Fruit fly (Drosophila melanogaster) ovary, adult (tissue): ENCODE results near the gene Rrp1.
A peak's percentile ranks its signal among the peaks of the same experiment; 100 is the strongest.

Experiments
- CG17801 ChIP-seq: fragments of 200-800 bp; optimal IDR thresholded peaks from 2 replicates; lab custom pipeline; 2019; ENCODE audit warnings: missing biosample characterization, mild to moderate bottlenecking, missing genetic modification characterization, moderate library complexity; ENCODE audit not compliant: partially characterized antibody

Gene Rrp1

DNA sequence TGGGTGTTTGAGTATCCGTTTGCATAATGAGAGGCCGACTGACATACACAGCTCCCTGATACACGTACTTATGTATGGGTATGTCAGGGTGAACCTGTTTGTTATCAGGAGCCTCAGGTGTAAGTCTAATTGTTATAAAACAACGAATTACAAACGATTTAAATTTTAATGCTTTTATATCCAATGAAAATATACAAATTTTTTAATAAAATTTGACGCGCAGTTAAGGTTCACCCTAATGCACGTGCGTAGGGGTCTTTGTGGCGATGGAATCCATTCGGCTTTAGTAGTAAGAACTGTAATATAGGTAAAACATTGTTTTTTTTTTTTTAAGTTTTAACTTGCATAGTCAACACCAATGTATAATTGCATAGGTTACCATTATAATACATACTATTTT, 27.8 kb downstream of the Rrp1 start:
- no peak for TF ChIP-seq CG17801 (GFP tag; lab: Kevin White, UChicago)

dm6 chr2L:2942639-2943038, 29.7 kb downstream of the Rrp1 start:
- TF ChIP-seq CG17801 (GFP tag; lab: Kevin White, UChicago), result no peak

DNA sequence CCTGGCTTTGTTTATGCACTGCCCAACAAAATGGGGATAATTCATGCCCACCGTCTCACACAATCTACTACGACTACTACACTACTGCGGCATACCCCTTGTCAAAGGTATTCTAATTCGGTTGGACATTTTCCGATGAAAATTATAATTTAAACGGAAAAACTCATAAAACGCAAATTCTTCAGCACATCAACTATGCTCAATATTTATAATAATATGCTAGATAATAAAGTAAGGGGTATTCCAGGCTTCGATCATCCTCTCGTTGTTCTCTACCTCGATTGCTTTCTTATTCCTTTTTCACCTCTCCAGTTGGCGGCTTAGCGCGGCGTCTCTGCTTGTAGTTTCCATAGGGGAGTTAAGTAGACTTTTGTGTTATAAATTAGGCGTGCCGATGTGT, 31.0 kb downstream of the Rrp1 start:
- TF ChIP-seq CG17801 (GFP tag; lab: Kevin White, UChicago), result no peak

DNA sequence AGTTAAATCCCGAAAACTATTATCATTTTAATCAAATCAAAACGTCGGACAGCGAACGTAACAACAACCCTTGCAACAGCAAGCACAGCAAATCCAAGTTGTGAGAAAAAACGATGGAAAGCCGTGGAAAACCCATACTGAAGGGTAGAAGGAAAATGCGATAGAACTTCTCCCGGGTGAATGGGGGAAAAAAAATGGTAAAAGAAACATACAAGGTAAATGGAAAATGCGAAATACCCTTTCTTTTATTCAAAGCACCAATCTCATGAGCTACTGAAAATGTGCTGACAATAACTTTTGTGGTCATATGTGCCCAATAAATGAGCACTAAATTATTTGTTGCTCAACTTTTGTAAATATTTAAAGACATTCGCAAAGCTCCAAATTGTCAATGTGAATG, 32.6 kb downstream of the Rrp1 start:
- no peak for TF ChIP-seq CG17801 (GFP tag; lab: Kevin White, UChicago)

DNA sequence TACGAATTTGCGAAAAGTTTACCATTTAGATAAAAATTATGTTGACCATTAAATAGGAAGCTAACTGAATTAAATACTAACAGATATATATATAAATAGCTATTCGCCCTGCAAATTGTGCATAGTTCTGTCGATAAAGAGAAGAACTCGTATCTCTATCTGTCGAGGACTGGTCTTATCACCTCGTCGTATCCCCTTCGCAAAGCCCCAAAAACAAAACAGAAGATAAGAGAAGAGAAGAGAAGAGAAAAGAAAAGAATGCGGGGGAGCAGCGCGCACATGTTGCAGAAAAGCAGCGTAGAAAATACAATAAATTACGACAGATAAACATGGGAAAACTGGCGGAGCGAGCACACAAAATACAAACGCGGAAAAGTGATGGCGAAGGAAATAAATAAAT, 36.6 kb downstream of the Rrp1 start:
- TF ChIP-seq CG17801 (GFP tag; lab: Kevin White, UChicago), result no peak

- no peak for TF ChIP-seq CG17801 (GFP tag; lab: Kevin White, UChicago)
Observed at dm6 chr2L:2931555-2932131, 40.7 kb downstream of the Rrp1 start.

DNA sequence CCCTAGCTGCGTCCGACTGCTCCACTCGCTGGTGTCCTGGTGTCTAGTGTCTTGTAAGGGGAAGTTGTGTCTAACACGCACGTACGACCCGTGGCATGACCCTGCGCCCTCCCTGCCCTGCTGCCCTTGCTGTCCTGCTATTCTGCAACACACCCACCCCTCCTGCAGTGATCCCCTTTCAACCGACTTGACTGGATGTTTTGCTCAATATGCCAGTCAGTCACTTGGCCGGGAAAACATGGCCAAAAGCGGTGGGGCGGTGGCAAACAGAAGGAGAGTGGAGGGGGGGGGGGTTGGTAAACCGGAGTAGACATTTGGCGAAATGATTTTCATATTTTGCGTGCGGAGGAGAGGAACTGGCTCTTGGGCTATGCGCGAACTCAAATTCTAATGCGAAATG, 41.7 kb downstream of the Rrp1 start:
- no peak for TF ChIP-seq CG17801 (GFP tag; lab: Kevin White, UChicago)

DNA sequence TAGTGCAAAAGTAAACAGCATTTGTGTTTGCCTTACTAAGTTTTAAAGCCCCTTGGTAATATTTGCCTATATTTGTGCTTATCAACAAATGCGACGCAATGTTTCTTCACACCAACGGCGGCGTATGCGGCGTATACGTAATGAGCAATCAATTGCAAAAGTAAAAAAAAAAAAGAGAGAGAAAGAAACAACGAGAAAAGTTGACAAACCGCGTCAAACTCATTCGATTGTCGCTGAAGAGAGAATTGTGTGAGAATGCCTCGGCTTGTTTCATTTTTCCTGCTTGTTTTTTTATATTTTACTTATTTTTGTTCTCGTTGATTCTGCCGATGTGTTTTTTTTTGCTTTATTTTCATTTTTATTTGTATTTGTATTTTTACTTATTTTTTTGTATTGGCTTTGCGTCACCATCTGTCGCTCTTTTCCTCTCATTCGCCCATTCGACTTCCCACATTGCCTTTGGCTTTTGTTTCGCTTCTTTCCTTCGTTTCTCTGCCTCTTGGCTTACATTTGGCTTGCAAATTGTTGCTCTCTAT, 48.0 kb downstream of the Rrp1 start:
- TF ChIP-seq CG17801 (GFP tag; lab: Kevin White, UChicago), result peak; percentile 78

DNA sequence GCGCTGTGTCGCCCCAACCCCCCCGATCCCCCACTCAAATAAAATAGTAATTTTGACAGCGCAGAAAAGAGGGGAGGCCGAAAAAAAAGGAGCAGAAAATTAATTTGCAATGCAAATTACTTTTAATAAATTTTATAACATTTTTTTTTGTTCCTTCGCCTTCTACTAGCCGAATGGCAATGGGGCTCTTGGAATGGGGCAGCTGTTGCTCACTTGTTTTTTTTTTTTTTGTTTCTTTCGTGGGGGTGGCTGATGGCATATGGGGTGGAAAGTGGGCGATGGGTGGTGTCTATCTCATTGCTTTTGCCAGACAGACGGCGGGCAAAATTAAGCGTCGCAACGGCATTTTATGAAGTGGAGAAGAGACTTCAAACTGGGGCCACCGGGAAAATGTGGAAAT, 51.7 kb downstream of the Rrp1 start:
- no peak for TF ChIP-seq CG17801 (GFP tag; lab: Kevin White, UChicago)
